Worm (Caenorhabditis elegans) whole organism, midembryonic: ENCODE measurements around the gene srxa-15.

Experiments used
- flt-1 ChIP-seq: fragments of 200-800 bp; sonication (Bioruptor generic); IDR thresholded peaks from 2 replicates; pipeline ENCODE4 v1.3.6; 2022; ENCODE audit warnings: missing genetic modification characterization, missing compliant biosample characterization
- klf-2 ChIP-seq: fragments of 200-800 bp; sonication (Bioruptor generic); conservative IDR thresholded peaks from 2 replicates; pipeline ENCODE4 v1.3.6; 2022; ENCODE audit warnings: missing genetic modification reagents, missing genetic modification characterization, missing compliant biosample characterization
- ztf-29 ChIP-seq: fragments of 200-800 bp; sonication (Bioruptor generic); IDR thresholded peaks from 2 replicates; pipeline ENCODE4 v1.3.6; 2022; ENCODE audit warnings: missing genetic modification reagents, missing genetic modification characterization, missing compliant biosample characterization

ce11 chrV:20670625-20671024 lies 28.6 kb downstream of the srxa-15 start:
- TF ChIP-seq klf-2 (no peak), flt-1 (GFP tag; lab: Robert Waterston, UW) (no peak), ztf-29 (no peak)
